Worm (Caenorhabditis elegans) whole organism, L4 larva: ENCODE data around the gene btb-7.

Experiments
- aly-2 ChIP-seq: sonication (generic microtip); optimal IDR thresholded peaks from 2 replicates; lab custom pipeline; 2018; ENCODE audit warnings: missing biosample characterization, missing genetic modification characterization
- ceh-82 ChIP-seq: sonication (generic microtip); optimal IDR thresholded peaks from 2 replicates; lab custom pipeline; 2017; ENCODE audit warnings: missing biosample characterization, missing genetic modification characterization
- fkh-10 ChIP-seq: fragments of 150-350 bp; optimal IDR thresholded peaks from 2 replicates; lab custom pipeline; 2014; ENCODE audit warnings: missing biosample characterization, missing genetic modification reagents, missing genetic modification characterization
- hmg-1.1 ChIP-seq: fragments of 200-800 bp; sonication (Bioruptor generic); IDR thresholded peaks from 2 replicates; pipeline ENCODE4 v1.3.6; 2022; ENCODE audit warnings: missing genetic modification reagents, missing genetic modification characterization, missing compliant biosample characterization
- mdl-1 ChIP-seq, 2 experiments: fragments of 150-350 bp in 1 of 2; sonication (generic microtip) in 1 of 2; optimal IDR thresholded peaks; 2 replicates each; lab custom pipeline; 2014 to 2017; ENCODE audit warnings: missing biosample characterization in 2 of 2, missing genetic modification characterization in 2 of 2
- mxl-3 ChIP-seq: fragments of 200-800 bp; sonication (Bioruptor generic); optimal IDR thresholded peaks from 2 replicates; lab custom pipeline; 2018; ENCODE audit warnings: mild to moderate bottlenecking, missing genetic modification characterization, missing compliant biosample characterization
- nhr-28 ChIP-seq: fragments of 150-350 bp; optimal IDR thresholded peaks from 2 replicates; lab custom pipeline; 2014; ENCODE audit warnings: missing biosample characterization, missing genetic modification characterization
- rbr-2 ChIP-seq: sonication (generic microtip); optimal IDR thresholded peaks from 2 replicates; lab custom pipeline; 2016; ENCODE audit warnings: missing genotype, missing genetic modification characterization, missing compliant biosample characterization
- tra-1 ChIP-seq: fragments of 200-800 bp; sonication (Bioruptor generic); IDR thresholded peaks from 2 replicates; pipeline ENCODE4 v1.3.6; 2022; ENCODE audit warnings: missing genetic modification reagents, missing genetic modification characterization, missing compliant biosample characterization
- zip-2 ChIP-seq: fragments of 150-350 bp; optimal IDR thresholded peaks from 2 replicates; lab custom pipeline; 2014; ENCODE audit warnings: missing biosample characterization, missing genetic modification characterization

ce11 chrII:1725735-1726134 is 12.7 kb downstream of the btb-7 start, which contains the start of gene F45C12.17:
- no peak for TF ChIP-seq aly-2 (tag; lab: Kevin White, UChicago)
- no peak for TF ChIP-seq mdl-1 (tag; optimal IDR thresholded peaks at IDR 0.05; lab: Kevin White, UChicago)
- no peak for TF ChIP-seq zip-2 (tag; lab: Kevin White, UChicago)
- no peak for TF ChIP-seq tra-1
- no peak for TF ChIP-seq rbr-2
- TF ChIP-seq mxl-3 (GFP tag; lab: Kevin White, UChicago) = no peak
- TF ChIP-seq nhr-28 (tag; lab: Kevin White, UChicago) = no peak
- TF ChIP-seq fkh-10 = no peak
- TF ChIP-seq hmg-1.1 (GFP tag; lab: Robert Waterston, UW) = no peak
- TF ChIP-seq ceh-82 (tag; lab: Kevin White, UChicago) = no peak
